Worm (Caenorhabditis elegans): ENCODE measurements around the gene C35D10.12.

C35D10.12 gene

DNA sequence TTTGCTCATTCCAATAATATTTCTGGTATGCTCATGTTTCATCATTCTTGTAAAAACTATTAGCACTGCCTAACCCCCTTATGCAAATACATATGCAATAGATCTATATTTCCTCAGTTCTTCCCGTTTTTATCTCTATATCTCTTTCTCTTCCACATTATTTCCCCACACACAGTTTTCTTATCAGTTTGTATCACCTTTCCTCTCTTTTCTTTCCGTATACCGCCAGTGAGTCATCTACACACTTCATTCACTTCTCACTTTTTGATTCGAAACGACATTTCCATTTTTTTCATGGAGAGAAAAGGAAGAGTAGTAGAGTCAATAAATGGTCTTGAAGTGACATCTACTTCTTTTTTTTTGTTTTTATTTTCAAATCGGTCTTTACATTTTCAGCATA is 31.8 kb upstream of the C35D10.12 start:
- TF ChIP-seq hlh-1 (tag; optimal IDR thresholded peaks at IDR 0.05) = no peak

- TF ChIP-seq hlh-1 (tag; optimal IDR thresholded peaks at IDR 0.05) (peak; percentile 37), lsy-2 (tag; optimal IDR thresholded peaks at IDR 0.05) (no peak), lin-32 (GFP tag; optimal IDR thresholded peaks at IDR 0.05) (peak; percentile 2), ceh-83 (GFP tag; optimal IDR thresholded peaks at IDR 0.05) (peak; percentile 43), unc-120 (tag; optimal IDR thresholded peaks at IDR 0.05; ENCODE audit: poor library complexity, severe bottlenecking) (peak; percentile 92), ceh-43 (GFP tag; optimal IDR thresholded peaks at IDR 0.05) (peak; percentile 19), sptf-1 (tag; optimal IDR thresholded peaks at IDR 0.05) (peak; percentile 26), ztf-11 (tag; optimal IDR thresholded peaks at IDR 0.05) (no peak), mep-1 (tag; optimal IDR thresholded peaks at IDR 0.05) (peak; percentile 18), ces-1 (GFP tag; optimal IDR thresholded peaks at IDR 0.05) (peak; percentile 2)
Observed at ce11 chrIII:4905405-4905804, 30.8 kb upstream of the C35D10.12 start, which contains the start of gene F26F4.8. Gene F26F4.8, minus strand, starts transcription at chrIII:4905473.

- TF ChIP-seq mab-5 (tag; optimal IDR thresholded peaks at IDR 0.05) (no peak), cnd-1 (tag; optimal IDR thresholded peaks at IDR 0.05) (no peak), ceh-43 (GFP tag; optimal IDR thresholded peaks at IDR 0.05) (no peak), nhr-2 (tag; optimal IDR thresholded peaks at IDR 0.05) (no peak), snpc-4 (tag; optimal IDR thresholded peaks at IDR 0.05) (no peak), nhr-76 (tag; optimal IDR thresholded peaks at IDR 0.05) (no peak), ztf-11 (tag; optimal IDR thresholded peaks at IDR 0.05) (no peak), ceh-39 (tag; optimal IDR thresholded peaks at IDR 0.05) (no peak), mls-2 (tag; optimal IDR thresholded peaks at IDR 0.05) (no peak)
Observed at ce11 chrIII:4903784-4904183, 29.2 kb upstream of the C35D10.12 start, which contains the start of gene kbp-2. Gene kbp-2, minus strand, starts transcription at chrIII:4903884.

- no peak for TF ChIP-seq lin-32 (GFP tag; optimal IDR thresholded peaks at IDR 0.05)
- no peak for TF ChIP-seq zip-8 (tag; optimal IDR thresholded peaks at IDR 0.05)
- no peak for TF ChIP-seq blmp-1 (tag; optimal IDR thresholded peaks at IDR 0.05)
- TF ChIP-seq nhr-237 (tag; optimal IDR thresholded peaks at IDR 0.05) = no peak
- no peak for TF ChIP-seq ham-2 (GFP tag; optimal IDR thresholded peaks at IDR 0.05)
- TF ChIP-seq mab-5 (tag; optimal IDR thresholded peaks at IDR 0.05) = no peak
- no peak for TF ChIP-seq tbx-8 (GFP tag; optimal IDR thresholded peaks at IDR 0.05)
- TF ChIP-seq lsy-2 (tag; optimal IDR thresholded peaks at IDR 0.05) = no peak
- no peak for TF ChIP-seq unc-39 (tag; optimal IDR thresholded peaks at IDR 0.05)
- no peak for TF ChIP-seq nhr-2 (tag; optimal IDR thresholded peaks at IDR 0.05)
Observed at ce11 chrIII:4900260-4900659, 25.7 kb upstream of the C35D10.12 start, which contains the start of gene tag-340. Gene tag-340, plus strand, starts transcription at chrIII:4900508.

- TF ChIP-seq hlh-1 (tag; optimal IDR thresholded peaks at IDR 0.05) (peak; percentile 84), drap-1 (GFP tag; optimal IDR thresholded peaks at IDR 0.05) (peak; percentile 84), blmp-1 (tag; optimal IDR thresholded peaks at IDR 0.05) (peak; percentile 89), snpc-4 (tag; optimal IDR thresholded peaks at IDR 0.05) (no peak), nhr-2 (tag; optimal IDR thresholded peaks at IDR 0.05) (peak; percentile 50), unc-120 (tag; optimal IDR thresholded peaks at IDR 0.05; ENCODE audit: poor library complexity, severe bottlenecking) (peak; percentile 89), ceh-83 (GFP tag; optimal IDR thresholded peaks at IDR 0.05) (no peak), flh-1 (GFP tag; optimal IDR thresholded peaks at IDR 0.05) (no peak), elt-1 (tag; optimal IDR thresholded peaks at IDR 0.05; ENCODE audit: borderline replicate concordance, insufficient read depth) (no peak), unc-39 (tag; optimal IDR thresholded peaks at IDR 0.05) (peak; percentile 47), pha-4 (tag; optimal IDR thresholded peaks at IDR 0.05) (peak; percentile 98), nhr-28 (tag; optimal IDR thresholded peaks at IDR 0.05) (no peak), ceh-39 (tag; optimal IDR thresholded peaks at IDR 0.05) (peak; percentile 85), lin-32 (GFP tag; optimal IDR thresholded peaks at IDR 0.05) (peak; percentile 30), tbx-8 (GFP tag; optimal IDR thresholded peaks at IDR 0.05) (peak; percentile 41), sem-2 (GFP tag; optimal IDR thresholded peaks at IDR 0.05) (no peak), ceh-43 (GFP tag; optimal IDR thresholded peaks at IDR 0.05) (peak; percentile 52), lin-13 (tag; optimal IDR thresholded peaks at IDR 0.05) (peak; percentile 91), ham-2 (GFP tag; optimal IDR thresholded peaks at IDR 0.05) (peak; percentile 92), mep-1 (tag; optimal IDR thresholded peaks at IDR 0.05) (peak; percentile 96), cnd-1 (tag; optimal IDR thresholded peaks at IDR 0.05) (peak; percentile 86), bed-3 (GFP tag; optimal IDR thresholded peaks at IDR 0.05) (no peak), nhr-237 (tag; optimal IDR thresholded peaks at IDR 0.05) (peak; percentile 97), mls-2 (tag; optimal IDR thresholded peaks at IDR 0.05) (peak; percentile 83), lsy-2 (tag; optimal IDR thresholded peaks at IDR 0.05) (peak; percentile 88), mab-5 (tag; optimal IDR thresholded peaks at IDR 0.05) (peak; percentile 61), unc-62 (GFP tag; optimal IDR thresholded peaks at IDR 0.05) (peak; percentile 95), M03D4.4 (tag; optimal IDR thresholded peaks at IDR 0.05) (peak; percentile 86), nhr-76 (tag; optimal IDR thresholded peaks at IDR 0.05) (peak; percentile 29), sptf-1 (tag; optimal IDR thresholded peaks at IDR 0.05) (peak; percentile 88), nhr-12 (tag; optimal IDR thresholded peaks at IDR 0.05) (peak; percentile 72), elt-3 (tag; optimal IDR thresholded peaks at IDR 0.05) (peak; percentile 69), ztf-11 (tag; optimal IDR thresholded peaks at IDR 0.05) (peak; percentile 91), ces-1 (GFP tag; optimal IDR thresholded peaks at IDR 0.05) (peak; percentile 84), zip-8 (tag; optimal IDR thresholded peaks at IDR 0.05) (peak; percentile 42)
Observed at ce11 chrIII:4899728-4900127, 25.2 kb upstream of the C35D10.12 start.
